Worm (Caenorhabditis elegans) whole organism, L3 larva: ENCODE measurements around the gene B0280.17.

Experiments used
- R02D3.7 ChIP-seq: fragments of 150-350 bp; optimal IDR thresholded peaks from 2 replicates; lab custom pipeline; 2014; ENCODE audit warnings: missing biosample characterization, missing genetic modification characterization
- ZK546.5 ChIP-seq: sonication (generic microtip); optimal IDR thresholded peaks from 2 replicates; lab custom pipeline; 2017; ENCODE audit warnings: missing biosample characterization, missing genetic modification characterization
- aly-2 ChIP-seq: fragments of 150-350 bp; optimal IDR thresholded peaks from 2 replicates; lab custom pipeline; 2014; ENCODE audit warnings: missing biosample characterization, missing genetic modification characterization
- ama-1 ChIP-seq: fragments of 150-350 bp; optimal IDR thresholded peaks from 2 replicates; lab custom pipeline; 2018
- ceh-16 ChIP-seq: sonication (generic microtip); optimal IDR thresholded peaks from 2 replicates; lab custom pipeline; 2017; ENCODE audit warnings: missing biosample characterization, missing genetic modification characterization
- ceh-28 ChIP-seq: fragments of 150-350 bp; optimal IDR thresholded peaks from 2 replicates; lab custom pipeline; 2014; ENCODE audit warnings: missing biosample characterization, missing genetic modification reagents, missing genetic modification characterization
- ceh-82 ChIP-seq: fragments of 150-350 bp; optimal IDR thresholded peaks from 2 replicates; lab custom pipeline; 2014; ENCODE audit warnings: missing biosample characterization, missing genetic modification characterization
- ceh-9 ChIP-seq: sonication (generic microtip); optimal IDR thresholded peaks from 2 replicates; lab custom pipeline; 2018; ENCODE audit warnings: missing biosample characterization, missing genetic modification characterization
- daf-12 ChIP-seq: fragments of 150-350 bp; optimal IDR thresholded peaks from 2 replicates; lab custom pipeline; 2014; ENCODE audit warnings: missing biosample characterization, missing genetic modification reagents, missing genetic modification characterization
- egl-27 ChIP-seq: sonication (generic microtip); optimal IDR thresholded peaks from 4 replicates; lab custom pipeline; 2017; ENCODE audit warnings: missing biosample characterization, missing genetic modification reagents, missing genetic modification characterization
- egl-5 ChIP-seq: fragments of 150-350 bp; optimal IDR thresholded peaks from 2 replicates; lab custom pipeline; 2017; ENCODE audit warnings: missing biosample characterization, missing genetic modification reagents, missing genetic modification characterization, inconsistent platforms
- elt-1 ChIP-seq: fragments of 150-350 bp; optimal IDR thresholded peaks from 2 replicates; lab custom pipeline; 2014; ENCODE audit warnings: missing biosample characterization, missing genetic modification characterization
- elt-2 ChIP-seq: sonication (generic microtip); optimal IDR thresholded peaks from 2 replicates; lab custom pipeline; 2016; ENCODE audit warnings: missing genetic modification reagents, mild to moderate bottlenecking, missing genetic modification characterization, missing compliant biosample characterization
- elt-3 ChIP-seq, 3 experiments: fragments of 150-350 bp in 1 of 3; sonication (generic microtip) in 2 of 3; optimal IDR thresholded peaks; 2 replicates in 2 of 3; 4 replicates in 1 of 3; lab custom pipeline; 2014 to 2017; ENCODE audit warnings: missing biosample characterization in 3 of 3, missing genetic modification characterization in 3 of 3
- eor-1 ChIP-seq, 2 experiments: fragments of 150-350 bp; optimal IDR thresholded peaks; 2 replicates each; lab custom pipeline; 2014 to 2018; ENCODE audit warnings: missing biosample characterization in 2 of 2, missing genetic modification characterization in 2 of 2
- fkh-10 ChIP-seq: sonication (generic microtip); optimal IDR thresholded peaks from 2 replicates; lab custom pipeline; 2017; ENCODE audit warnings: missing biosample characterization, missing genetic modification reagents, missing genetic modification characterization
- fkh-2 ChIP-seq: fragments of 150-350 bp; optimal IDR thresholded peaks from 2 replicates; lab custom pipeline; 2014; ENCODE audit warnings: missing biosample characterization, missing genetic modification reagents, missing genetic modification characterization
- fos-1 ChIP-seq: fragments of 150-350 bp; optimal IDR thresholded peaks from 2 replicates; lab custom pipeline; 2014; ENCODE audit warnings: missing biosample characterization, missing genetic modification characterization
- hmg-11 ChIP-seq: sonication (generic microtip); optimal IDR thresholded peaks from 2 replicates; lab custom pipeline; 2016; ENCODE audit warnings: missing genetic modification characterization, missing compliant biosample characterization
- jun-1 ChIP-seq: fragments of 150-350 bp; optimal IDR thresholded peaks from 2 replicates; lab custom pipeline; 2014; ENCODE audit warnings: missing biosample characterization, missing genetic modification reagents, missing genetic modification characterization
- lin-15B ChIP-seq: fragments of 150-350 bp; optimal IDR thresholded peaks from 2 replicates; lab custom pipeline; 2014; ENCODE audit warnings: missing biosample characterization, missing genetic modification characterization
- lin-39 ChIP-seq: fragments of 150-350 bp; optimal IDR thresholded peaks from 2 replicates; lab custom pipeline; 2018; ENCODE audit warnings: missing biosample characterization, missing genetic modification reagents, missing genetic modification characterization
- lsy-12 ChIP-seq: sonication (generic microtip); optimal IDR thresholded peaks from 2 replicates; lab custom pipeline; 2016; ENCODE audit warnings: mild to moderate bottlenecking, missing genetic modification characterization, missing compliant biosample characterization
- mdl-1 ChIP-seq: fragments of 150-350 bp; optimal IDR thresholded peaks from 2 replicates; lab custom pipeline; 2014; ENCODE audit warnings: missing biosample characterization, missing genetic modification characterization
- mml-1 ChIP-seq: fragments of 150-350 bp; sonication (generic microtip); optimal IDR thresholded peaks from 3 replicates; lab custom pipeline; 2014; ENCODE audit warnings: missing biosample characterization, missing genetic modification characterization
- nfya-1 ChIP-seq: sonication (generic microtip); optimal IDR thresholded peaks from 2 replicates; lab custom pipeline; 2017; ENCODE audit warnings: missing genetic modification characterization, mild to moderate bottlenecking, missing compliant biosample characterization, antibody characterized with exemption, moderate library complexity; ENCODE audit not compliant: insufficient read depth
- nhr-12 ChIP-seq: fragments of 150-350 bp; optimal IDR thresholded peaks from 2 replicates; lab custom pipeline; 2014; ENCODE audit warnings: missing biosample characterization, missing genetic modification characterization
- nhr-23 ChIP-seq: fragments of 150-350 bp; optimal IDR thresholded peaks from 2 replicates; lab custom pipeline; 2014; ENCODE audit warnings: missing biosample characterization, missing genetic modification reagents, missing genetic modification characterization
- nhr-237 ChIP-seq: fragments of 150-350 bp; optimal IDR thresholded peaks from 2 replicates; lab custom pipeline; 2014; ENCODE audit warnings: missing biosample characterization, missing genetic modification characterization
- nhr-28 ChIP-seq: fragments of 150-350 bp; optimal IDR thresholded peaks from 2 replicates; lab custom pipeline; 2014; ENCODE audit warnings: missing biosample characterization, missing genetic modification characterization
- nhr-76 ChIP-seq: fragments of 150-350 bp; sonication (generic microtip); optimal IDR thresholded peaks from 5 replicates; lab custom pipeline; 2014; ENCODE audit warnings: missing biosample characterization, missing genetic modification characterization
- nhr-77 ChIP-seq: fragments of 150-350 bp; optimal IDR thresholded peaks from 2 replicates; lab custom pipeline; 2014; ENCODE audit warnings: missing biosample characterization, missing genetic modification characterization
- pha-4 ChIP-seq: fragments of 150-350 bp; optimal IDR thresholded peaks from 2 replicates; lab custom pipeline; 2014; ENCODE audit warnings: missing biosample characterization, missing genetic modification reagents, missing genetic modification characterization
- pqm-1 ChIP-seq: fragments of 150-350 bp; optimal IDR thresholded peaks from 2 replicates; lab custom pipeline; 2017; ENCODE audit warnings: missing biosample characterization, missing genetic modification characterization, inconsistent platforms
- sea-2 ChIP-seq: fragments of 150-350 bp; sonication (generic microtip); optimal IDR thresholded peaks from 4 replicates; lab custom pipeline; 2014; ENCODE audit warnings: missing biosample characterization, missing genetic modification reagents, missing genetic modification characterization
- skn-1 ChIP-seq: fragments of 150-350 bp; optimal IDR thresholded peaks from 2 replicates; lab custom pipeline; 2014; ENCODE audit warnings: missing biosample characterization, missing genetic modification characterization
- snpc-4 ChIP-seq: fragments of 150-350 bp; optimal IDR thresholded peaks from 2 replicates; lab custom pipeline; 2014; ENCODE audit warnings: missing biosample characterization, missing genetic modification characterization
- tbx-2 ChIP-seq: sonication (generic microtip); optimal IDR thresholded peaks from 2 replicates; lab custom pipeline; 2016; ENCODE audit warnings: mild to moderate bottlenecking, missing genetic modification characterization, missing compliant biosample characterization
- unc-62 ChIP-seq: fragments of 150-350 bp; sonication (generic microtip); optimal IDR thresholded peaks from 4 replicates; lab custom pipeline; 2014; ENCODE audit warnings: missing biosample characterization, missing genetic modification reagents, missing genetic modification characterization
- zag-1 ChIP-seq: fragments of 150-350 bp; optimal IDR thresholded peaks from 2 replicates; lab custom pipeline; 2014; ENCODE audit warnings: missing biosample characterization, missing genetic modification characterization
- ztf-11 ChIP-seq: fragments of 150-350 bp; optimal IDR thresholded peaks from 2 replicates; lab custom pipeline; 2014; ENCODE audit warnings: missing biosample characterization, missing genetic modification characterization
- ztf-4 ChIP-seq: fragments of 150-350 bp; optimal IDR thresholded peaks from 2 replicates; lab custom pipeline; 2014; ENCODE audit warnings: missing biosample characterization, missing genetic modification characterization

Gene B0280.17

ce11 chrIII:7166664-7167567 is 31.0 kb upstream of the B0280.17 start (continued):
- peak; percentile 74 for TF ChIP-seq lin-15B (tag; lab: Kevin White, UChicago)
- no peak for TF ChIP-seq R02D3.7
- no peak for TF ChIP-seq aly-2 (tag; lab: Kevin White, UChicago)
- no peak for TF ChIP-seq ceh-9 (tag; lab: Kevin White, UChicago)

- TF ChIP-seq hmg-11 (no peak), fkh-2 (no peak), lin-39 (peak; percentile 5), R02D3.7 (no peak), mdl-1 (tag; lab: Kevin White, UChicago) (peak; percentile 58), ceh-28 (tag; lab: Kevin White, UChicago) (peak; percentile 38), nhr-237 (tag; lab: Kevin White, UChicago) (no peak), ceh-16 (tag; lab: Kevin White, UChicago) (no peak), tbx-2 (no peak), elt-2 (tag; lab: Kevin White, UChicago) (peak; percentile 97), mml-1 (tag; lab: Kevin White, UChicago) (no peak), fos-1 (tag; lab: Kevin White, UChicago) (peak; percentile 18), lsy-12 (tag; lab: Kevin White, UChicago) (peak; percentile 27), daf-12 (no peak), aly-2 (tag; lab: Kevin White, UChicago) (no peak), ztf-11 (tag; lab: Kevin White, UChicago) (no peak), nhr-12 (tag; lab: Kevin White, UChicago) (no peak), skn-1 (peak; percentile 72), elt-1 (tag; lab: Kevin White, UChicago) (no peak), pha-4 (peak; percentile 70), jun-1 (peak; percentile 82), ZK546.5 (tag; lab: Kevin White, UChicago) (no peak), sea-2 (GFP tag; lab: Kevin White, UChicago) (no peak), nhr-76 (no peak), ztf-4 (tag; lab: Kevin White, UChicago) (no peak), egl-5 (tag; lab: Kevin White, UChicago) (peak; percentile 44), nhr-77 (no peak), elt-3 (tag; optimal IDR thresholded peaks at IDR 0.05; lab: Kevin White, UChicago) (no peak), egl-27 (no peak), ama-1 (lab: Kevin White, UChicago) (no peak), eor-1 (tag; optimal IDR thresholded peaks at IDR 0.05; lab: Kevin White, UChicago) (no peak), nhr-28 (tag; lab: Kevin White, UChicago) (no peak), ceh-9 (tag; lab: Kevin White, UChicago) (no peak), zag-1 (tag; lab: Kevin White, UChicago) (no peak), nhr-23 (tag; lab: Kevin White, UChicago) (no peak), pqm-1 (tag; lab: Kevin White, UChicago) (peak; percentile 97), snpc-4 (tag; lab: Kevin White, UChicago) (peak; percentile 37), fkh-10 (GFP tag; lab: Kevin White, UChicago) (no peak), nfya-1 (peak; percentile 50), unc-62 (GFP tag; lab: Kevin White, UChicago) (no peak), ceh-82 (tag; lab: Kevin White, UChicago) (no peak), lin-15B (tag; lab: Kevin White, UChicago) (peak; percentile 42)
Measured at ce11 chrIII:7165816-7166229, 29.9 kb upstream of the B0280.17 start.
